Fruit fly (Drosophila melanogaster): ENCODE data around the gene CG43246.

CG43246 gene

DNA sequence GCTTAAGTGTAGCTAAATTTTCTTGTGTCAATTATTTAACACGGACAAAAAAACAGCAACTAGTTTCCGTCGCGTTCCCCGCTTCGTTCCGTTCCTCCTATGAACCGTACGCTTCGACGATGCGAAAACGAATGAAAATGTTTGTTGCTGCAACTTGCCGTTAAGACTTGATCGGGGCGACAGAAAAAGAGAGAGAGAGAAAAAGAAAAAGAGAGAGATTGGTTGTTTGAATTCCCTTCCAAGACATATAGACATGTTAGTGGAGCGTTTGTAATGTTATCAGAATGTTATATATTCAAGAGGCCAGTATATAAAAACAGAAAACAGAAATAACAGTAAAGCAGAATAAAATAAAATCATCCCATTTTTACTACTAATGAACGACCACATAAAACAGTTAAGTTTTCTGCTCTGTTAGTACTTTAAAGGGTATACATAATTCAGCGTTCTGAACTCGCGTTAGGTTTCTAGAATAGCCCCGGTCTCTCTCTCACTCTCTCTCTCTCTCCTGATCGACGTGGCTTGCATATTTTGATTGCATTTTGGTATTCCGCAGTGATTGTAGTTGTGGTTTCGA is 14.5 kb downstream of the CG43246 start, which contains the start of gene Gbs-70E (continued):
- TF ChIP-seq sens (GFP tag) = peak; percentile 99
- no peak for TF ChIP-seq CG16813 (GFP tag; IDR thresholded peaks at IDR 0.05; ENCODE audit: partially characterized antibody)
- peak; percentile 77 for TF ChIP-seq sima (GFP tag; optimal IDR thresholded peaks at IDR 0.05)
- TF ChIP-seq phol (tag; optimal IDR thresholded peaks at IDR 0.05) = peak; percentile 91
- TF ChIP-seq CG8924 (tag; optimal IDR thresholded peaks at IDR 0.05) = peak; percentile 94
- TF ChIP-seq CG18476 (GFP tag; optimal IDR thresholded peaks at IDR 0.05) = peak; percentile 74
- peak; percentile 88 for TF ChIP-seq gcm2 (GFP tag; optimal IDR thresholded peaks at IDR 0.05)
- peak; percentile 74 for TF ChIP-seq CG11085 (GFP tag; IDR thresholded peaks at IDR 0.05)
- no peak; the same call in 1 of the 3 replicates for TF ChIP-seq CG11560 (tag; IDR thresholded peaks at IDR 0.05)
- TF ChIP-seq CG33557 (GFP tag; optimal IDR thresholded peaks at IDR 0.05) = peak; percentile 92
- TF ChIP-seq yki (optimal IDR thresholded peaks at IDR 0.05) = peak; percentile 88
- TF ChIP-seq CG7839 (tag; optimal IDR thresholded peaks at IDR 0.05) = peak; percentile 94
- peak; percentile 88 for TF ChIP-seq HLH3B (GFP tag; IDR thresholded peaks at IDR 0.05)
- peak; percentile 76 for TF ChIP-seq CG6254 (GFP tag; optimal IDR thresholded peaks at IDR 0.05)
- peak; percentile 94 for TF ChIP-seq unpg (GFP tag; optimal IDR thresholded peaks at IDR 0.05)
- TF ChIP-seq Sry-δ (GFP tag; optimal IDR thresholded peaks at IDR 0.05) = peak; percentile 34
- TF ChIP-seq CG2129 (GFP tag; IDR thresholded peaks at IDR 0.05; ENCODE audit: partially characterized antibody) = no peak
- TF ChIP-seq CG8359 (GFP tag; optimal IDR thresholded peaks at IDR 0.05; ENCODE audit: borderline replicate concordance) = peak; percentile 68
- peak; percentile 86 for TF ChIP-seq corto (GFP tag; optimal IDR thresholded peaks at IDR 0.05)
- peak; percentile 90 for TF ChIP-seq sob (GFP tag; IDR thresholded peaks at IDR 0.05)
- TF ChIP-seq CG33213 (GFP tag; optimal IDR thresholded peaks at IDR 0.05) = peak; percentile 79
- peak; percentile 85; the same call in 1 of the 2 replicates for TF ChIP-seq CG4404 (GFP tag; IDR thresholded peaks at IDR 0.05)
- peak; percentile 93 for TF ChIP-seq Chrac-16 (GFP tag; optimal IDR thresholded peaks at IDR 0.05)
- peak; percentile 90 for TF ChIP-seq CG9609 (GFP tag; optimal IDR thresholded peaks at IDR 0.05)
- peak in 1 of 2 experiments; percentile 31 for TF ChIP-seq tll (GFP tag; optimal IDR thresholded peaks at IDR 0.05)
- peak; percentile 66 for TF ChIP-seq CG18764 (GFP tag; optimal IDR thresholded peaks at IDR 0.05)
- TF ChIP-seq fd3F (GFP tag; optimal IDR thresholded peaks at IDR 0.05) = peak; percentile 85
- 0 out of 2 replicates have a peak, but pooled peaks have one; percentile 44 for TF ChIP-seq nerfin-2 (GFP tag; IDR thresholded peaks at IDR 0.05; ENCODE audit: partially characterized antibody)
- TF ChIP-seq CG1024 (GFP tag; IDR thresholded peaks at IDR 0.05) = peak; percentile 58
- peak; percentile 68; the same call in 1 of the 2 replicates for TF ChIP-seq CG5953 (GFP tag; IDR thresholded peaks at IDR 0.05)
- peak; percentile 97 for TF ChIP-seq Jarid2 (GFP tag; optimal IDR thresholded peaks at IDR 0.05)
- peak; percentile 86 for TF ChIP-seq CG9437 (GFP tag; optimal IDR thresholded peaks at IDR 0.05)
- peak; percentile 85 for TF ChIP-seq ken (GFP tag; IDR thresholded peaks at IDR 0.05)
- TF ChIP-seq CG1603 (tag; optimal IDR thresholded peaks at IDR 0.05) = peak; percentile 74
- peak; percentile 95 for TF ChIP-seq Atf6 (GFP tag; IDR thresholded peaks at IDR 0.05)
- TF ChIP-seq CG4424 (GFP tag; optimal IDR thresholded peaks at IDR 0.05) = peak; percentile 94
- TF ChIP-seq pnt (GFP tag; optimal IDR thresholded peaks at IDR 0.05) = peak; percentile 88
- TF ChIP-seq Dad (GFP tag; optimal IDR thresholded peaks at IDR 0.05) = peak; percentile 84
- no peak for TF ChIP-seq dan (GFP tag; IDR thresholded peaks at IDR 0.05)
- peak; percentile 13 for TF ChIP-seq CG6654 (GFP tag; optimal IDR thresholded peaks at IDR 0.05)
- peak; percentile 89 for TF ChIP-seq Awh (GFP tag; IDR thresholded peaks at IDR 0.05)
- peak; percentile 94 for TF ChIP-seq seq (GFP tag; IDR thresholded peaks at IDR 0.05)
- peak; percentile 92 for TF ChIP-seq dmrt11E (tag; optimal IDR thresholded peaks at IDR 0.05)
- peak; percentile 79 for TF ChIP-seq CG18011 (GFP tag; optimal IDR thresholded peaks at IDR 0.05)
- peak; percentile 85 for TF ChIP-seq wdn (GFP tag; IDR thresholded peaks at IDR 0.05)
- peak; percentile 81 for TF ChIP-seq CG3407 (GFP tag; optimal IDR thresholded peaks at IDR 0.05)
- TF ChIP-seq CG30431 (GFP tag; optimal IDR thresholded peaks at IDR 0.05) = peak; percentile 67
- TF ChIP-seq Hsf (GFP tag; optimal IDR thresholded peaks at IDR 0.05) = peak; percentile 93
- peak; percentile 94 for TF ChIP-seq pum (GFP tag; optimal IDR thresholded peaks at IDR 0.05)
- peak; percentile 83 for TF ChIP-seq CG4617 (GFP tag; optimal IDR thresholded peaks at IDR 0.05; ENCODE audit: borderline replicate concordance)
